Worm (Caenorhabditis elegans) whole organism, L4 larva: Measurements from ENCODE around the gene F18A11.5.
A peak's percentile ranks its signal among the peaks of the same experiment; 100 is the strongest.

Source experiments
- D1046.2 ChIP-seq: fragments of 200-800 bp; sonication (Bioruptor generic); IDR thresholded peaks from 2 replicates; pipeline ENCODE4 v1.3.6; 2022; ENCODE audit warnings: missing genetic modification characterization, missing compliant biosample characterization
- F26F4.8 ChIP-seq: fragments of 200-800 bp; sonication (Bioruptor generic); conservative IDR thresholded peaks from 2 replicates; pipeline ENCODE4 v1.3.6; 2022; ENCODE audit warnings: missing genetic modification characterization, missing compliant biosample characterization
- R02D3.7 ChIP-seq: fragments of 150-350 bp; sonication (generic microtip); optimal IDR thresholded peaks from 3 replicates; lab custom pipeline; 2014; ENCODE audit warnings: missing biosample characterization, missing genetic modification characterization
- T20F7.1 ChIP-seq: fragments of 200-800 bp; sonication (Bioruptor generic); optimal IDR thresholded peaks from 2 replicates; lab custom pipeline; 2018; ENCODE audit warnings: mild to moderate bottlenecking, missing genetic modification characterization, missing compliant biosample characterization
- Y105C5A.15 ChIP-seq: fragments of 200-800 bp; sonication (Bioruptor generic); IDR thresholded peaks from 2 replicates; pipeline ENCODE4 v1.3.6; 2022; ENCODE audit warnings: missing genetic modification characterization, missing compliant biosample characterization
- Y48G9A.11 ChIP-seq: fragments of 200-800 bp; sonication (Bioruptor generic); IDR thresholded peaks from 2 replicates; pipeline ENCODE4 v1.3.6; 2022; ENCODE audit warnings: missing genetic modification reagents, missing genetic modification characterization, missing compliant biosample characterization
- ZK337.2 ChIP-seq: fragments of 200-800 bp; sonication (Bioruptor generic); IDR thresholded peaks from 2 replicates; pipeline ENCODE4 v1.3.6; 2022; ENCODE audit warnings: missing genetic modification reagents, missing genetic modification characterization, missing compliant biosample characterization
- ZK546.5 ChIP-seq, 2 experiments: sonication (generic microtip); optimal IDR thresholded peaks; 2 replicates each; lab custom pipeline; 2017; ENCODE audit warnings: missing biosample characterization in 2 of 2, missing genetic modification characterization in 2 of 2
- aha-1 ChIP-seq: fragments of 150-350 bp; peaks from one replicate; lab custom pipeline; 2014; ENCODE audit warnings: missing biosample characterization, missing genetic modification characterization
- ama-1 ChIP-seq: fragments of 150-350 bp; optimal IDR thresholded peaks from 2 replicates; lab custom pipeline; 2014; ENCODE audit warnings: inconsistent platforms, mixed read lengths
- attf-4 ChIP-seq: sonication (generic microtip); optimal IDR thresholded peaks from 3 replicates; lab custom pipeline; 2017; ENCODE audit warnings: missing biosample characterization, missing genetic modification characterization
- ceh-32 ChIP-seq: sonication (generic microtip); optimal IDR thresholded peaks from 2 replicates; lab custom pipeline; 2016; ENCODE audit warnings: mild to moderate bottlenecking, missing genetic modification characterization, missing compliant biosample characterization; ENCODE audit not compliant: poor library complexity
- ceh-62 ChIP-seq: sonication (generic microtip); optimal IDR thresholded peaks from 2 replicates; lab custom pipeline; 2017; ENCODE audit warnings: missing biosample characterization, missing genetic modification characterization
- ces-1 ChIP-seq: fragments of 150-350 bp; sonication (generic microtip); optimal IDR thresholded peaks from 4 replicates; lab custom pipeline; 2014; ENCODE audit warnings: missing biosample characterization, missing genetic modification reagents, missing genetic modification characterization
- cey-2 ChIP-seq: sonication (generic microtip); optimal IDR thresholded peaks from 3 replicates; lab custom pipeline; 2017; ENCODE audit warnings: missing genetic modification characterization, mild to moderate bottlenecking, missing compliant biosample characterization, antibody characterized with exemption, borderline replicate concordance; ENCODE audit not compliant: insufficient read depth
- ctbp-1 ChIP-seq: fragments of 200-800 bp; sonication (Bioruptor generic); IDR thresholded peaks from 2 replicates; pipeline ENCODE4 v1.3.6; 2022; ENCODE audit warnings: missing genetic modification reagents, missing genetic modification characterization, missing compliant biosample characterization
- daf-12 ChIP-seq: fragments of 150-350 bp; optimal IDR thresholded peaks from 2 replicates; lab custom pipeline; 2014; ENCODE audit warnings: missing biosample characterization, missing genetic modification reagents, missing genetic modification characterization
- daf-16 ChIP-seq, 3 experiments: sonication (generic microtip); optimal IDR thresholded peaks; 2 replicates each; lab custom pipeline; 2016 to 2017; ENCODE audit warnings: missing genetic modification characterization in 3 of 3, missing genetic modification reagents in 3 of 3, mild to moderate bottlenecking in 2 of 3, missing compliant biosample characterization in 2 of 3, missing biosample characterization in 1 of 3, moderate library complexity in 1 of 3
- dmd-6 ChIP-seq: fragments of 200-800 bp; sonication (Bioruptor generic); IDR thresholded peaks from 2 replicates; pipeline ENCODE4 v1.3.6; 2022; ENCODE audit warnings: missing genetic modification reagents, missing genetic modification characterization, missing compliant biosample characterization
- dmd-9 ChIP-seq: fragments of 200-800 bp; sonication (Bioruptor generic); IDR thresholded peaks from 2 replicates; pipeline ENCODE4 v1.3.6; 2022; ENCODE audit warnings: missing genetic modification reagents, missing genetic modification characterization, missing compliant biosample characterization
- dpl-1 ChIP-seq: fragments of 150-350 bp; optimal IDR thresholded peaks from 2 replicates; lab custom pipeline; 2014; ENCODE audit warnings: missing biosample characterization, missing genetic modification reagents, missing genetic modification characterization
- dve-1 ChIP-seq: sonication (generic microtip); optimal IDR thresholded peaks from 2 replicates; lab custom pipeline; 2017; ENCODE audit warnings: antibody characterized with exemption, mild to moderate bottlenecking, missing genetic modification characterization, missing compliant biosample characterization; ENCODE audit not compliant: insufficient read depth
- fkh-10 ChIP-seq: fragments of 150-350 bp; optimal IDR thresholded peaks from 2 replicates; lab custom pipeline; 2014; ENCODE audit warnings: missing biosample characterization, missing genetic modification reagents, missing genetic modification characterization
- hlh-11 ChIP-seq: fragments of 200-800 bp; sonication (Bioruptor generic); optimal IDR thresholded peaks from 2 replicates; lab custom pipeline; 2018; ENCODE audit warnings: mild to moderate bottlenecking, missing genetic modification characterization, missing compliant biosample characterization
- hmg-1.1 ChIP-seq: fragments of 200-800 bp; sonication (Bioruptor generic); IDR thresholded peaks from 2 replicates; pipeline ENCODE4 v1.3.6; 2022; ENCODE audit warnings: missing genetic modification reagents, missing genetic modification characterization, missing compliant biosample characterization
- jun-1 ChIP-seq: fragments of 150-350 bp; optimal IDR thresholded peaks from 2 replicates; lab custom pipeline; 2014; ENCODE audit warnings: missing biosample characterization, missing genetic modification reagents, missing genetic modification characterization
- lin-1 ChIP-seq: fragments of 200-800 bp; sonication (Bioruptor generic); IDR thresholded peaks from 2 replicates; pipeline ENCODE4 v1.3.6; 2022; ENCODE audit warnings: missing genetic modification reagents, missing genetic modification characterization, missing compliant biosample characterization
- lin-39 ChIP-seq: fragments of 150-350 bp; optimal IDR thresholded peaks from 2 replicates; lab custom pipeline; 2014; ENCODE audit warnings: missing biosample characterization, missing genetic modification reagents, missing genetic modification characterization
- mep-1 ChIP-seq: fragments of 150-350 bp; sonication (generic microtip); optimal IDR thresholded peaks from 3 replicates; lab custom pipeline; 2014; ENCODE audit warnings: missing biosample characterization, missing genetic modification characterization
- mes-2 ChIP-seq: sonication (generic microtip); optimal IDR thresholded peaks from 2 replicates; lab custom pipeline; 2016; ENCODE audit warnings: missing genotype, mild to moderate bottlenecking, missing genetic modification characterization, missing compliant biosample characterization; ENCODE audit not compliant: poor library complexity, severe bottlenecking
- mxl-2 ChIP-seq: fragments of 200-800 bp; sonication (Bioruptor generic); conservative IDR thresholded peaks from 2 replicates; pipeline ENCODE4 v1.3.6; 2022; ENCODE audit warnings: missing genetic modification reagents, missing genetic modification characterization, missing compliant biosample characterization
- mxl-3 ChIP-seq: fragments of 200-800 bp; sonication (Bioruptor generic); optimal IDR thresholded peaks from 2 replicates; lab custom pipeline; 2018; ENCODE audit warnings: mild to moderate bottlenecking, missing genetic modification characterization, missing compliant biosample characterization
- nhr-11 ChIP-seq: fragments of 150-350 bp; optimal IDR thresholded peaks from 2 replicates; lab custom pipeline; 2014; ENCODE audit warnings: missing biosample characterization, missing genetic modification characterization
- nhr-237 ChIP-seq: sonication (generic microtip); optimal IDR thresholded peaks from 2 replicates; lab custom pipeline; 2017; ENCODE audit warnings: missing biosample characterization, missing genetic modification characterization
- nhr-25 ChIP-seq: sonication (generic microtip); optimal IDR thresholded peaks from 2 replicates; lab custom pipeline; 2017; ENCODE audit warnings: missing genetic modification characterization, mild to moderate bottlenecking, missing compliant biosample characterization, antibody characterized with exemption, moderate library complexity, borderline replicate concordance; ENCODE audit not compliant: insufficient read depth
- nhr-28 ChIP-seq: fragments of 150-350 bp; optimal IDR thresholded peaks from 2 replicates; lab custom pipeline; 2014; ENCODE audit warnings: missing biosample characterization, missing genetic modification characterization
- nhr-48 ChIP-seq: sonication (generic microtip); optimal IDR thresholded peaks from 2 replicates; lab custom pipeline; 2016; ENCODE audit warnings: mild to moderate bottlenecking, missing genetic modification characterization, missing compliant biosample characterization
- nhr-76 ChIP-seq: fragments of 150-350 bp; optimal IDR thresholded peaks from 2 replicates; lab custom pipeline; 2014; ENCODE audit warnings: missing biosample characterization, missing genetic modification characterization
- pqm-1 ChIP-seq: sonication (generic microtip); optimal IDR thresholded peaks from 2 replicates; lab custom pipeline; 2017; ENCODE audit warnings: missing biosample characterization, missing genetic modification characterization
- rbr-2 ChIP-seq: sonication (generic microtip); optimal IDR thresholded peaks from 2 replicates; lab custom pipeline; 2016; ENCODE audit warnings: missing genotype, missing genetic modification characterization, missing compliant biosample characterization
- saeg-2 ChIP-seq: fragments of 200-800 bp; sonication (Bioruptor generic); IDR thresholded peaks from 2 replicates; pipeline ENCODE4 v1.3.6; 2022; ENCODE audit warnings: missing genetic modification reagents, missing genetic modification characterization, missing compliant biosample characterization
- skn-1 ChIP-seq: fragments of 150-350 bp; optimal IDR thresholded peaks from 2 replicates; lab custom pipeline; 2014; ENCODE audit warnings: missing biosample characterization, missing genetic modification characterization
- snpc-4 ChIP-seq: fragments of 150-350 bp; optimal IDR thresholded peaks from 2 replicates; lab custom pipeline; 2014; ENCODE audit warnings: missing biosample characterization, missing genetic modification characterization
- spr-3 ChIP-seq: fragments of 200-800 bp; sonication (Bioruptor generic); optimal IDR thresholded peaks from 2 replicates; lab custom pipeline; 2018; ENCODE audit warnings: mild to moderate bottlenecking, missing genetic modification characterization, missing compliant biosample characterization
- tra-1 ChIP-seq: fragments of 200-800 bp; sonication (Bioruptor generic); IDR thresholded peaks from 2 replicates; pipeline ENCODE4 v1.3.6; 2022; ENCODE audit warnings: missing genetic modification reagents, missing genetic modification characterization, missing compliant biosample characterization
- unc-62 ChIP-seq, 3 experiments: fragments of 150-350 bp in 1 of 3; sonication (generic microtip); optimal IDR thresholded peaks in 2 of 3; peaks in 1 of 3; 1 replicate in 1 of 3; 2 replicates in 2 of 3; lab custom pipeline; 2014 to 2017; ENCODE audit warnings: missing biosample characterization in 3 of 3, missing genetic modification characterization in 3 of 3, missing genetic modification reagents in 3 of 3, missing genotype in 1 of 3
- zag-1 ChIP-seq: fragments of 150-350 bp; optimal IDR thresholded peaks from 2 replicates; lab custom pipeline; 2014; ENCODE audit warnings: missing biosample characterization, missing genetic modification characterization
- zfp-2 ChIP-seq: sonication (generic microtip); optimal IDR thresholded peaks from 2 replicates; lab custom pipeline; 2016; ENCODE audit warnings: mild to moderate bottlenecking, missing genetic modification characterization, missing compliant biosample characterization
- zfp-3 ChIP-seq: fragments of 200-800 bp; sonication (Bioruptor generic); conservative IDR thresholded peaks from 2 replicates; pipeline ENCODE4 v1.3.6; 2022; ENCODE audit warnings: missing genetic modification reagents, missing genetic modification characterization, missing compliant biosample characterization
- ztf-7 ChIP-seq: fragments of 150-350 bp; optimal IDR thresholded peaks from 2 replicates; lab custom pipeline; 2014; ENCODE audit warnings: missing biosample characterization, missing genetic modification characterization

Gene F18A11.5

ce11 chrII:13004160-13004871 lies 9.8 kb downstream of the F18A11.5 start:
- no peak for TF ChIP-seq skn-1 (tag; lab: Kevin White, UChicago)
- TF ChIP-seq nhr-28, result peak; percentile 97
- TF ChIP-seq pqm-1 (tag; lab: Kevin White, UChicago), result peak; percentile 64
- peak in 1 of 2 experiments; percentile 97 for TF ChIP-seq unc-62 (GFP tag; optimal IDR thresholded peaks at IDR 0.05 in 1 of 2; lab: Kevin White, UChicago)
- no peak for TF ChIP-seq unc-62 (tag; optimal IDR thresholded peaks at IDR 0.05; lab: Kevin White, UChicago)
- no peak for TF ChIP-seq Y105C5A.15 (GFP tag; lab: Robert Waterston, UW)
- peak; percentile 51 for TF ChIP-seq dve-1 (tag; lab: Kevin White, UChicago)
- TF ChIP-seq nhr-237 (tag; lab: Kevin White, UChicago), result no peak
- no peak for TF ChIP-seq daf-12 (tag; lab: Kevin White, UChicago)
- TF ChIP-seq zfp-3 (GFP tag; lab: Robert Waterston, UW), result no peak
- TF ChIP-seq hmg-1.1 (GFP tag; lab: Robert Waterston, UW), result no peak
- no peak for TF ChIP-seq F26F4.8 (GFP tag; lab: Robert Waterston, UW)
- TF ChIP-seq mep-1 (tag; lab: Kevin White, UChicago), result no peak
- TF ChIP-seq ZK546.5 (tag; optimal IDR thresholded peaks at IDR 0.05; lab: Kevin White, UChicago), result no peak
- TF ChIP-seq mxl-3 (GFP tag; lab: Kevin White, UChicago), result peak; percentile 10
- TF ChIP-seq zag-1, result no peak
- no peak for TF ChIP-seq ZK337.2 (GFP tag; lab: Robert Waterston, UW)
- TF ChIP-seq saeg-2 (GFP tag; lab: Robert Waterston, UW), result no peak
- peak; percentile 63 for TF ChIP-seq hlh-11
- peak; percentile 55 for TF ChIP-seq nhr-48 (tag; lab: Kevin White, UChicago)
- no peak for TF ChIP-seq mxl-2
- TF ChIP-seq nhr-76, result no peak
- TF ChIP-seq mes-2 (tag; lab: Kevin White, UChicago), result no peak
- no peak for TF ChIP-seq nhr-11 (tag; lab: Kevin White, UChicago)
- TF ChIP-seq snpc-4 (tag; lab: Kevin White, UChicago), result no peak
- no peak for TF ChIP-seq attf-4
- no peak for TF ChIP-seq T20F7.1
- no peak for TF ChIP-seq D1046.2 (GFP tag; lab: Robert Waterston, UW)
- TF ChIP-seq ama-1 (lab: Kevin White, UChicago), result no peak
- no peak for TF ChIP-seq dpl-1
- no peak for TF ChIP-seq daf-16 (GFP tag; optimal IDR thresholded peaks at IDR 0.05; lab: Kevin White, UChicago)
- TF ChIP-seq daf-16 (tag; optimal IDR thresholded peaks at IDR 0.05; lab: Kevin White, UChicago), result peak; percentile 68
- no peak for TF ChIP-seq fkh-10 (GFP tag; lab: Kevin White, UChicago)
- no peak for TF ChIP-seq lin-39 (tag; lab: Kevin White, UChicago)
- TF ChIP-seq R02D3.7, result no peak
- no peak for TF ChIP-seq zfp-2
- no peak for TF ChIP-seq ctbp-1
- TF ChIP-seq ztf-7 (tag; lab: Kevin White, UChicago), result no peak
- no peak for TF ChIP-seq dmd-9 (GFP tag; lab: Robert Waterston, UW)
- no peak for TF ChIP-seq rbr-2
- TF ChIP-seq tra-1 (GFP tag; lab: Robert Waterston, UW), result 0 out of 2 replicates have a peak, but pooled peaks have one; percentile 7
- no peak for TF ChIP-seq lin-1 (GFP tag; lab: Robert Waterston, UW)
- TF ChIP-seq ceh-62 (tag; lab: Kevin White, UChicago), result no peak
- no peak for TF ChIP-seq jun-1
- no peak for TF ChIP-seq ces-1 (GFP tag; lab: Kevin White, UChicago)
- no peak for TF ChIP-seq ceh-32 (tag; lab: Kevin White, UChicago)
- TF ChIP-seq aha-1 (tag; lab: Kevin White, UChicago), result peak; percentile 88
- TF ChIP-seq nhr-25 (tag; lab: Kevin White, UChicago), result no peak
- TF ChIP-seq dmd-6 (GFP tag; lab: Robert Waterston, UW), result peak; percentile 63
- no peak for TF ChIP-seq cey-2 (tag; lab: Kevin White, UChicago)
- no peak for TF ChIP-seq Y48G9A.11 (GFP tag; lab: Robert Waterston, UW)
- no peak for TF ChIP-seq spr-3 (GFP tag; lab: Kevin White, UChicago)
